Worm (Caenorhabditis elegans): ENCODE measurements around the gene T12A7.10.

Gene T12A7.10

DNA sequence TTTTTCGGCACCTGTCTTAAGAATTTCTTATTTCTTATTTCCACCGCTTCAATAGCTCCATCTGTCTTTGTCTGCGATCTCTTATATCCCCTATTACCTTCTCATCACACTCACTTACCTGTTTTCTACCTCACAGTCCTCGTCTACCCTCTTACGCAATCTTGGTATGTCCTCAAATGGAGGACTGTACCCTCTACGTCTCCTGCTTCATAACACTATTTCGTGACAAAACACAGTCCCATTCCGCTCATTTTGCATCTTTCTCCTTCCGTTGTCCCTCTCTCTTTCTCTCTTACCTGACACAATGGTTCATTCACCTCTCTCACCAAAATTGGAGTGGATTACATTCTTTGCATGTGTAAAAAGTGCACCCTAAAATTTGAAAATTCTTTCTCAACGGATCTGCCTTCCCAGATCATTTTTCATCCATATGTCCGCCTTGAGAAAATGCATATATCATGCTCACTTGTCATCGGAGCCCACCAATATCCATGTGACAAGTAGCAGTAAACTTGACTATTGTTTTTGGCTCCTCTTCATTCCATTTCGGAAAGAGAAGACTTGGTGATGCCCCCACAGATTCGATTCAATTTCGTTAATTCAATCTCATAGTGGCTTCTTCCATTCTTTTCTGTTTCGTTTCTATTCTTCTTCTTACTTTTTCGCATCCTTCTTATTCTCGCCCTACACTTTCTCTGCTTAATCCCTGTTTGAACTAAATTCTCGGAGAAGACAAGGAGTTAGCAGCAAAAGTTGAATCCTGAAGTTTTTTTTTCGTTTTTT lies 37.6 kb downstream of the T12A7.10 start:
- TF ChIP-seq hsf-1 (GFP tag; IDR thresholded peaks at IDR 0.05), result no peak
- no peak for TF ChIP-seq pbrm-1 (GFP tag; IDR thresholded peaks at IDR 0.05)
- no peak for TF ChIP-seq sea-2 (GFP tag; IDR thresholded peaks at IDR 0.05)
- no peak for TF ChIP-seq F55B11.4 (tag; optimal IDR thresholded peaks at IDR 0.05; ENCODE audit: borderline replicate concordance, insufficient read depth)
- TF ChIP-seq hmg-1.2 (GFP tag; IDR thresholded peaks at IDR 0.05), result peak; percentile 22; the same call in 1 of the 2 replicates
- no peak for TF ChIP-seq B0336.3 (GFP tag; IDR thresholded peaks at IDR 0.05)
- TF ChIP-seq K11D2.4 (GFP tag; IDR thresholded peaks at IDR 0.05), result no peak

DNA sequence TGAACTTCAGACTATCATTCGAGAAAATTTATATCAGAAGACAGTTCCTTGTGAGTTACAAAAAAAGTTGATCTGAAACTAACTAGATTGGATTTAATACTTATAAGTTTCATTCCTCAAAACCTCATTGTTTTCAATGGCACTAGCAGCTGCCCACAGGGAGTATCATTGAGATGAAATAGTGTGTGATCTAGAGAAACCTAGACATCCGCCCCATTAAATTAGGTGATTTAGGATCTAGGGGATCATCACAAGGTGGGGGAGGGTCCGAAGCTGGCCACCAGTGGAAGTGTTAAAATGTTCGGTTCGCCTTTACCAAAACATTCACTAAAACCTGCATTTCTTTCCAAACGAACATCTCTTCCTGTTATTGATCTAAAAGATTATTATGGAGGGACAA lies 38.5 kb downstream of the T12A7.10 start:
- TF ChIP-seq ccch-3 (GFP tag; optimal IDR thresholded peaks at IDR 0.05), result no peak
- no peak for TF ChIP-seq ztf-25 (GFP tag; IDR thresholded peaks at IDR 0.05)
- TF ChIP-seq ceh-27 (GFP tag; optimal IDR thresholded peaks at IDR 0.05), result no peak
- TF ChIP-seq atf-7 (tag; optimal IDR thresholded peaks at IDR 0.05), result no peak
- no peak for TF ChIP-seq tlf-1 (GFP tag; optimal IDR thresholded peaks at IDR 0.05)
- no peak for TF ChIP-seq nhr-80 (tag; optimal IDR thresholded peaks at IDR 0.05)
- TF ChIP-seq ceh-100 (GFP tag; IDR thresholded peaks at IDR 0.05), result no peak
- no peak for TF ChIP-seq snpc-1.3 (tag; optimal IDR thresholded peaks at IDR 0.05; ENCODE audit: insufficient read depth)

ce11 chrIV:11714739-11715138 lies 40.2 kb downstream of the T12A7.10 start, which contains the start of gene magi-1:
TSS of gene magi-1 (plus strand) at chrIV:11715039.
- TF ChIP-seq pha-4 (tag; optimal IDR thresholded peaks at IDR 0.05) (no peak), ztf-26 (tag; optimal IDR thresholded peaks at IDR 0.05) (no peak), zim-3 (tag; optimal IDR thresholded peaks at IDR 0.05) (no peak), ceh-27 (GFP tag; optimal IDR thresholded peaks at IDR 0.05) (no peak), C17E4.6 (GFP tag; IDR thresholded peaks at IDR 0.05) (no peak), F52B5.7 (tag; optimal IDR thresholded peaks at IDR 0.05) (no peak), Y53F4B.3 (GFP tag; IDR thresholded peaks at IDR 0.05) (no peak), egrh-3 (GFP tag; IDR thresholded peaks at IDR 0.05) (no peak), him-1 (tag; optimal IDR thresholded peaks at IDR 0.05) (no peak), rpc-1 (optimal IDR thresholded peaks at IDR 0.05) (no peak), rpc-1 (tag; optimal IDR thresholded peaks at IDR 0.05) (no peak)

- TF ChIP-seq ceh-27 (GFP tag; optimal IDR thresholded peaks at IDR 0.05), result no peak
- no peak for TF ChIP-seq aptf-2 (GFP tag; conservative IDR thresholded peaks at IDR 0.05)
- no peak for TF ChIP-seq chd-7 (tag; optimal IDR thresholded peaks at IDR 0.05)
- no peak for TF ChIP-seq ztf-25 (GFP tag; IDR thresholded peaks at IDR 0.05)
- no peak for TF ChIP-seq zfh-2 (GFP tag; conservative IDR thresholded peaks at IDR 0.05)
- TF ChIP-seq sptf-2 (GFP tag; optimal IDR thresholded peaks at IDR 0.05), result no peak
- no peak for TF ChIP-seq repo-1 (tag; optimal IDR thresholded peaks at IDR 0.05)
- TF ChIP-seq hsf-1 (GFP tag; IDR thresholded peaks at IDR 0.05), result no peak
- no peak for TF ChIP-seq hlh-12 (tag; optimal IDR thresholded peaks at IDR 0.05)
- no peak for TF ChIP-seq lin-54 (GFP tag; optimal IDR thresholded peaks at IDR 0.05)
- no peak for TF ChIP-seq athp-1 (tag; optimal IDR thresholded peaks at IDR 0.05)
- no peak for TF ChIP-seq egrh-3 (GFP tag; IDR thresholded peaks at IDR 0.05)
- no peak for TF ChIP-seq egl-18 (GFP tag; IDR thresholded peaks at IDR 0.05)
- no peak for TF ChIP-seq akir-1 (GFP tag; optimal IDR thresholded peaks at IDR 0.05)
- TF ChIP-seq T26A5.8 (tag; optimal IDR thresholded peaks at IDR 0.05), result no peak
- no peak for TF ChIP-seq F22D6.2 (tag; optimal IDR thresholded peaks at IDR 0.05)
- TF ChIP-seq F49E8.2 (tag; optimal IDR thresholded peaks at IDR 0.05; ENCODE audit: insufficient read depth), result no peak
- no peak for TF ChIP-seq Y67H2A.10 (GFP tag; conservative IDR thresholded peaks at IDR 0.05)
Measured at ce11 chrIV:11713289-11713688, 41.6 kb downstream of the T12A7.10 start.
